Worm (Caenorhabditis elegans): ENCODE data around the gene sre-34.

sre-34 gene

DNA sequence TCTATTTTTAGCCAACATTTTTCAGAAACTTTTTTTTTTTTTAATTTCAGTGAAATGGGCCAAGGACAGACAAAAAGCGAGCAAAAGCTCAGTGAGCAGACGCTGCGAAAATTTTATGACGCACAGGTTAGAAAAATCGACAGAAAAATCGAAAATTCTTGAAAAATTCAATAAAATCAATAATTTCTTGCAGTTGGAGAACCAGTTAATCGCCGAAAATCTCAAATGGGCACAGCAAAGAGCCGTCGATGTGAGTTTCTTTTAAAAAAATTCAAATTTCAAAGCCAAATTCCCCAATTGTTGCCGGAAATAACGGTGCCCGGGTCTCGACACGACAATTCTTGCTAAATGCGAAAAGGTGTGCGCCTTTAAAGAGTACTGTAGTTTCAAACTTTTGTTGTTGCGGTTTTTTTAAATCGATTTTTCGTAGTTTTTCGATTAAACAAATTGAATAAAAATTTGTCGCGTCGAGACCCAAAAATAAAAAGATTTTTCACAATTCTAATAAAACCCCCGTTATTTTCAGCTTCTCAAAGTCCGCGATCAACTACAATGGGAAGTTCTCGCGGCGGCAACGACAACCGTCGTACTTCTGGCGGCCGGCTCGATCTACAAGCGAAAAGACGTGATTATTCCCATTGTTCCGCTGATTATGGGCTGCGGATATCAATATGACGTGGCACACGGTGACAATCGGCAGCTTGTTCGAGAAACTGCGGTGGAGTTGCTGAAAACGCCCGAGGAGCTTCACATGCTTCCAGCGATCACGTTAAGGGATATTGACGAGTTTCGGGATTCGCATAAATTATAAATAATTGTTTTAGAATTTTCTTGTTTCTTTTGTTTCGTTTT, 10.9 kb downstream of the sre-34 start, which contains the start of gene tag-280:
Gene tag-280, plus strand, starts transcription at position 51 of the 852 bp plus-strand sequence.
- TF ChIP-seq madf-6 (GFP tag; IDR thresholded peaks at IDR 0.05) = peak; percentile 61; the same call in 1 of the 2 replicates
- no peak for TF ChIP-seq K11D2.4 (GFP tag; IDR thresholded peaks at IDR 0.05)
- TF ChIP-seq F23B12.7 (tag; optimal IDR thresholded peaks at IDR 0.05; ENCODE audit: insufficient read depth) = no peak
- TF ChIP-seq egrh-3 (GFP tag; IDR thresholded peaks at IDR 0.05) = no peak
- no peak for TF ChIP-seq Y79H2A.3 (GFP tag; conservative IDR thresholded peaks at IDR 0.05)
- TF ChIP-seq F33H1.4 (GFP tag; IDR thresholded peaks at IDR 0.05) = peak; percentile 66
- no peak for TF ChIP-seq somi-1 (GFP tag; optimal IDR thresholded peaks at IDR 0.05)
- TF ChIP-seq lsy-27 (tag; optimal IDR thresholded peaks at IDR 0.05; ENCODE audit: borderline replicate concordance, insufficient read depth) = no peak
- peak; percentile 36 for TF ChIP-seq xnd-1 (tag; optimal IDR thresholded peaks at IDR 0.05)
- TF ChIP-seq lsl-1 (GFP tag; optimal IDR thresholded peaks at IDR 0.05) = peak; percentile 75
- TF ChIP-seq die-1 (tag; optimal IDR thresholded peaks at IDR 0.05) = no peak

DNA sequence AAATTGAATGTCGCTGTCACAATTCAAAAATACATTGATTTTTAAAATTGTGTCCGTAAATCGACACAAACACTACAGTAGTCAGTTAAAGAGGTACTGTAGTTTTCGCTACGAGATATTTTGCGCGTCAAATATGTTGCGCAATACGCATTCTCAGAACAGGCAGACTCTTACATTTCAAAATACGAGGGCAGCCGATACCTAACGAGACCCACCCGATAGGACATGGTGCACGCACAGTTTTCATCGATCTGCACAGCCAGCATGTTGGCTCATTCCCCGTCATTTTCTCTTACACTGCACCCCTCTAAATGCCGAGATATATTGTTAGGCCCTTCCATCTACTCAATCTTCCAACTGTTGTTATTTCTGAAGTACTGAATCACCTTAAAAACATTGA, 12.3 kb downstream of the sre-34 start, which contains the start of gene F15A4.2:
Gene F15A4.2, plus strand, starts transcription at position 301 of the 400 bp plus-strand sequence.
- TF ChIP-seq egrh-3 (GFP tag; IDR thresholded peaks at IDR 0.05) (no peak), nfya-2 (GFP tag; IDR thresholded peaks at IDR 0.05) (no peak), lin-35 (GFP tag; optimal IDR thresholded peaks at IDR 0.05) (no peak), cebp-1 (GFP tag; IDR thresholded peaks at IDR 0.05) (no peak), cebp-1 (tag; optimal IDR thresholded peaks at IDR 0.05) (no peak), Y53G8AR.9 (GFP tag; conservative IDR thresholded peaks at IDR 0.05) (no peak), attf-5 (GFP tag; optimal IDR thresholded peaks at IDR 0.05) (no peak), F49E8.2 (tag; optimal IDR thresholded peaks at IDR 0.05; ENCODE audit: insufficient read depth) (no peak), let-526 (GFP tag; IDR thresholded peaks at IDR 0.05) (no peak), ztf-3 (GFP tag; optimal IDR thresholded peaks at IDR 0.05) (no peak), athp-1 (tag; optimal IDR thresholded peaks at IDR 0.05) (no peak), egl-18 (GFP tag; IDR thresholded peaks at IDR 0.05) (no peak)

DNA sequence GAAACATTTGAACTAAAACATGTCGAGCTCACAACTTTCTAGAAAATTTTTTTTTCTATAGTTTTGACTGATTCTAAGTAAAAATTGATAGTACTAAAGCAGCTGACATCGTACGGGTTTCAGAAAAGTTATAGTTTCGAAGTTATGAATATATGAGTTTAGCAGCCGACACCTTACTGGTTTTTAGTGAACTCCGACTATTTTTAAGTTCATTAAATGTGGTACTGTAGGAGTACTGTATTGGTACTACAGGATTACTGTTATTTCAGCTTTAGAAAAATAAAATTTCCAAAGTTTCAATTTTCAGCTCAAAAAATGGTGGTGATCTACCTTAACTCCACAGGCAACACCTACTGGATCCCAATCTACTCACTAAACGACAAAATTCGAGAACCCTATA, 15.6 kb downstream of the sre-34 start, which contains the start of gene sre-37:
Gene sre-37, plus strand, starts transcription at position 301 of the 400 bp plus-strand sequence.
- no peak for TF ChIP-seq B0019.2 (GFP tag; conservative IDR thresholded peaks at IDR 0.05)
- no peak for TF ChIP-seq ceh-58 (GFP tag; IDR thresholded peaks at IDR 0.05)
- no peak for TF ChIP-seq B0336.3 (GFP tag; IDR thresholded peaks at IDR 0.05)
- no peak for TF ChIP-seq rcor-1 (GFP tag; IDR thresholded peaks at IDR 0.05)
- no peak for TF ChIP-seq B0261.1 (tag; optimal IDR thresholded peaks at IDR 0.05)
- no peak for TF ChIP-seq F55B11.4 (tag; optimal IDR thresholded peaks at IDR 0.05; ENCODE audit: borderline replicate concordance, insufficient read depth)

ce11 chrII:12467047-12467446, 17.1 kb downstream of the sre-34 start, which contains the start of gene srg-16:
TSS of gene srg-16 (plus strand) at chrII:12467133.
- TF ChIP-seq let-607 (tag; optimal IDR thresholded peaks at IDR 0.05) (no peak), dpl-1 (GFP tag; optimal IDR thresholded peaks at IDR 0.05) (no peak), Y79H2A.3 (GFP tag; conservative IDR thresholded peaks at IDR 0.05) (no peak)
